Worm (Caenorhabditis elegans): Measurements from ENCODE around the gene srj-27.

The srj-27 gene

ce11 chrV:15089438-15089837 is 37.9 kb downstream of the srj-27 start, which contains the start of the genes C01G10.5 and C01G10.4:
Gene C01G10.5 (minus strand): TSS chrV:15089538.
Gene C01G10.4 (plus strand): TSS chrV:15089740.
- TF ChIP-seq ceh-31 (tag; optimal IDR thresholded peaks at IDR 0.05) (no peak), nfya-1 (tag; optimal IDR thresholded peaks at IDR 0.05) (no peak), ceh-14 (tag; optimal IDR thresholded peaks at IDR 0.05) (no peak), F13H6.1 (tag; optimal IDR thresholded peaks at IDR 0.05) (no peak), pha-4 (tag; optimal IDR thresholded peaks at IDR 0.05) (no peak), sox-4 (tag; optimal IDR thresholded peaks at IDR 0.05) (no peak), gmeb-2 (tag; optimal IDR thresholded peaks at IDR 0.05) (no peak), dmd-4 (tag; optimal IDR thresholded peaks at IDR 0.05; ENCODE audit: borderline replicate concordance) (no peak), ceh-19 (GFP tag; optimal IDR thresholded peaks at IDR 0.05) (no peak), fax-1 (tag; optimal IDR thresholded peaks at IDR 0.05) (no peak), pha-2 (tag; optimal IDR thresholded peaks at IDR 0.05) (no peak), hlh-8 (tag; optimal IDR thresholded peaks at IDR 0.05) (no peak), Y22D7AL.16 (tag; optimal IDR thresholded peaks at IDR 0.05) (no peak), lim-6 (tag; optimal IDR thresholded peaks at IDR 0.05) (no peak), npax-4 (tag; optimal IDR thresholded peaks at IDR 0.05) (no peak), unc-3 (GFP tag; conservative IDR thresholded peaks at IDR 0.05) (no peak), unc-3 (tag; optimal IDR thresholded peaks at IDR 0.05) (no peak)

DNA sequence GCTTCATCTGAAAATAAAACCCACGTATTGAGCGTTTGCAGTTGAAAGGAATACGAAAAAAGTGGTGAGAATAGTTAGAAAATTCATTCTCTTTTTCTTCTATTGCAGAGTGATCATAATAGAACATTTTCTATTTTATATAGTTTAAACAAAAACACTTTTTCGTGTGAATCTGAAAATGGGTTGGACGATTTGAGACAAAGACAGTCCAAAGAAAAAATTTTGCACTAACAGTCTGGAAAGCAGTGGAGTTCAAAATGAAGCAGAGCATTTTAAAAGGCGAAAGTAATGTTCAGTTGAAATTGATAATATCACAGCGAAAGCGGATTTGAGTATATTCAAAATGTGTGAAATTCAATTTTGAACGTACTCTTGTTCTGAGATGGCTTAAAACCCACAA is 38.7 kb downstream of the srj-27 start, which contains the start of gene C01G10.18:
Gene C01G10.18 (minus strand): TSS at position 101 of the 400 bp plus-strand sequence.
- no peak for TF ChIP-seq ref-2 (tag; optimal IDR thresholded peaks at IDR 0.05)
- TF ChIP-seq pax-1 (tag; optimal IDR thresholded peaks at IDR 0.05), result no peak
- TF ChIP-seq ceh-2 (tag; optimal IDR thresholded peaks at IDR 0.05), result no peak

DNA sequence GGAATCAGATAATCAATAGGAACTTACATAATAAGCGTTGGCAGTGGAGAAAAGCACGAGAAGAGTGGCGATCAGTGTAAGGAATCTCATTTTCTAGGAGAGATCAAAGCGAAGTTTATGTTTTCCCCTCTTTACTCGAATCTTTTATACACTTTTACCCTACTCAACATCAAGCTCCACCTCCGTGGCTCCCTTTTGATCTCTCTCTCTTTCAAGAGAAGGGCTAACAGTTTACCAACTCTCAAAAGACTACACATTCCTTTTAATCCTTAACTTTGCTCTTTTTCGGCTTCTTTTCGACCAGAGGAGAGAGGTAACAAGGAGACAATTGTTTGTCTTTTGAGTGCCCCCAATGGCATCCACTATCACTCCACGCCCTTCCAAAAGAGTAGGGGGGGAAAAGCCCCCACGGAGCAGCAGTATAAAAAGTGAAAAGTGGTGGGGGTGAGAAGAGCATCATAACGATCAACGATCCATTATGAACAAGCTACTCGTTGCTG is 40.1 kb downstream of the srj-27 start, which contains the start of the genes C01G10.15 and C01G10.6:
Gene C01G10.15 (minus strand): TSS at position 101 of the 500 bp plus-strand sequence.
Gene C01G10.6 (plus strand): TSS at position 450 of the 500 bp plus-strand sequence.
- TF ChIP-seq pqm-1 (tag; optimal IDR thresholded peaks at IDR 0.05), result no peak
- TF ChIP-seq ets-4 (tag; optimal IDR thresholded peaks at IDR 0.05), result no peak
- TF ChIP-seq C38D4.7 (GFP tag; optimal IDR thresholded peaks at IDR 0.05), result no peak
- no peak for TF ChIP-seq pha-4 (tag; optimal IDR thresholded peaks at IDR 0.05)
- TF ChIP-seq fax-1 (tag; optimal IDR thresholded peaks at IDR 0.05), result no peak
- no peak for TF ChIP-seq nfya-1 (tag; optimal IDR thresholded peaks at IDR 0.05)
- TF ChIP-seq tbx-7 (tag; optimal IDR thresholded peaks at IDR 0.05), result no peak

DNA sequence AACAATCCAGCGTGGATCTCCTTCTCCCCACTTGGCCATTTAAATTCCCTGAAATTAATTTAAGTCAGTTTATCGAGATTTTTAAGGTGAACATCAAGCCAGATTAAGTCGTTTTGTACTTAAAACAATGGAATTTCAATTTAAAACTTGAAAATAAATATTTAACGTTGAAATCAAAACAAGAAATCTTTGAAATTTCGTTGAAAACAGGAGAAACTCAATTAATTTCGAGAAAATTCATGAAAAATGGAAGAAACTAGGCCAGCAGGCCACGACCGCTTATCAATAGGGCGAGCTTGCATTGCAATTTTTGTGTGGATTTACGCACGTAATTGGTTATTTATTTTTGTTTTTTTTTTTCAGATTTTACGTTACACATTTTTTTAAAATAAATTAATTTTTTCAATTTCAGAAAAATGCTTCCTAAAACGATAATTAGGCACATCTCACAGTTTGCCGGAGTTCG is 41.9 kb downstream of the srj-27 start, which contains the start of the genes ahsa-1 and C01G10.7:
Gene ahsa-1 (minus strand): TSS at position 51 of the 466 bp plus-strand sequence.
Gene C01G10.7 (plus strand): TSS at position 413 of the 466 bp plus-strand sequence.
- TF ChIP-seq tbx-7 (tag; optimal IDR thresholded peaks at IDR 0.05) (peak; percentile 92), F13H6.1 (tag; optimal IDR thresholded peaks at IDR 0.05) (peak; percentile 77), ets-4 (tag; optimal IDR thresholded peaks at IDR 0.05) (peak; percentile 97), ztf-16 (tag; optimal IDR thresholded peaks at IDR 0.05) (peak; percentile 70), pag-3 (tag; optimal IDR thresholded peaks at IDR 0.05; ENCODE audit: borderline replicate concordance) (no peak), unc-42 (tag; optimal IDR thresholded peaks at IDR 0.05) (peak; percentile 98), C08G9.2 (tag; optimal IDR thresholded peaks at IDR 0.05) (peak; percentile 94), unc-86 (tag; optimal IDR thresholded peaks at IDR 0.05) (peak; percentile 72), mec-3 (tag; optimal IDR thresholded peaks at IDR 0.05; ENCODE audit: borderline replicate concordance) (peak; percentile 85), sdc-2 (tag; optimal IDR thresholded peaks at IDR 0.05) (peak; percentile 51), sox-2 (GFP tag; IDR thresholded peaks at IDR 0.05) (no peak), hlh-30 (tag; optimal IDR thresholded peaks at IDR 0.05; ENCODE audit: insufficient read depth) (no peak), eyg-1 (tag; optimal IDR thresholded peaks at IDR 0.05) (peak; percentile 66), elt-4 (tag; optimal IDR thresholded peaks at IDR 0.05) (no peak), fkh-10 (GFP tag; optimal IDR thresholded peaks at IDR 0.05) (no peak), hlh-8 (tag; optimal IDR thresholded peaks at IDR 0.05) (peak; percentile 86), ceh-18 (tag; optimal IDR thresholded peaks at IDR 0.05) (peak; percentile 81), ceh-45 (GFP tag; IDR thresholded peaks at IDR 0.05) (no peak), ceh-2 (tag; optimal IDR thresholded peaks at IDR 0.05) (peak; percentile 97), ceh-22 (tag; optimal IDR thresholded peaks at IDR 0.05) (no peak), rnt-1 (tag; optimal IDR thresholded peaks at IDR 0.05) (peak; percentile 80), pax-1 (tag; optimal IDR thresholded peaks at IDR 0.05) (peak; percentile 40), ceh-30 (tag; optimal IDR thresholded peaks at IDR 0.05) (peak; percentile 67), pros-1 (tag; optimal IDR thresholded peaks at IDR 0.05) (no peak), ceh-24 (tag; optimal IDR thresholded peaks at IDR 0.05) (no peak), ceh-9 (tag; optimal IDR thresholded peaks at IDR 0.05) (no peak), dve-1 (tag; optimal IDR thresholded peaks at IDR 0.05) (peak; percentile 18), ceh-31 (tag; optimal IDR thresholded peaks at IDR 0.05) (peak; percentile 98), pha-4 (tag; optimal IDR thresholded peaks at IDR 0.05) (no peak), ceh-14 (tag; optimal IDR thresholded peaks at IDR 0.05) (peak; percentile 94)
